Worm (Caenorhabditis elegans): ENCODE results near the gene F42A9.7.
A peak's percentile ranks its signal among the peaks of the same experiment; 100 is the strongest.

Gene F42A9.7

DNA sequence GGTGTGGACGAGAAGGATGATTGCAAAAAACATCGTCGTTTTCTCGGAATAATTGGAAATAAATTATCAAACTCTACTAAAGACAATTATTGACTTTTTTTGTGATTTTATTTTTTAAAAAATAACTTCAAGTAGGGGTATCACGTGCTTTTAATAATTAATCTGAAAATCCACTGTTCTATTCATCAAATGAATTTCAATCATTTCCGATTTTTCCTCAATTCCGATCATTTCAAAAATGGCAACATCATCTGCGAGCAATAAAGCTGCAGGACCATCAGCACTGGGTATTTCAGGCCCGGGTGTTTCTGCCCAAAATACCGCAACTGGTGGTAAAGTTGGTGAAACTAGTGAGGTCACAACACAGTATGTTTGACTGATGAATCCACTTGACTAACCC is at the start of gene F42A9.7, which contains the start of gene F42A9.3:
F42A9.7 (minus strand) TSS at position 101 of the 400 bp plus-strand sequence.
F42A9.3 (plus strand) TSS at position 214 of the 400 bp plus-strand sequence.
- no peak for TF ChIP-seq him-1 (tag; optimal IDR thresholded peaks at IDR 0.05)
- TF ChIP-seq dao-5 (tag; optimal IDR thresholded peaks at IDR 0.05): no peak
- TF ChIP-seq W03F9.2 (tag; optimal IDR thresholded peaks at IDR 0.05): no peak

- TF ChIP-seq W03F9.2 (tag; optimal IDR thresholded peaks at IDR 0.05) (no peak), dao-5 (tag; optimal IDR thresholded peaks at IDR 0.05) (no peak), him-1 (tag; optimal IDR thresholded peaks at IDR 0.05) (no peak)
Observed at ce11 chrIV:8665778-8666177, 48.8 kb upstream of the F42A9.7 start.

ce11 chrIV:8658122-8658521 is 41.2 kb upstream of the F42A9.7 start, which contains the start of gene C49C8.6:
Gene C49C8.6, minus strand, starts transcription at chrIV:8658222.
- TF ChIP-seq dao-5 (tag; optimal IDR thresholded peaks at IDR 0.05): no peak
- no peak for TF ChIP-seq W03F9.2 (tag; optimal IDR thresholded peaks at IDR 0.05)
- no peak for TF ChIP-seq him-1 (tag; optimal IDR thresholded peaks at IDR 0.05)

ce11 chrIV:8654115-8654628 is 37.2 kb upstream of the F42A9.7 start, which contains the start of gene C49C8.1:
Gene C49C8.1, plus strand, starts transcription at chrIV:8654578.
- no peak for TF ChIP-seq dao-5 (tag; optimal IDR thresholded peaks at IDR 0.05)
- TF ChIP-seq him-1 (tag; optimal IDR thresholded peaks at IDR 0.05): no peak
- TF ChIP-seq W03F9.2 (tag; optimal IDR thresholded peaks at IDR 0.05): no peak

- no peak for TF ChIP-seq dao-5 (tag; optimal IDR thresholded peaks at IDR 0.05)
- no peak for TF ChIP-seq W03F9.2 (tag; optimal IDR thresholded peaks at IDR 0.05)
- TF ChIP-seq him-1 (tag; optimal IDR thresholded peaks at IDR 0.05): no peak
Observed at ce11 chrIV:8653592-8653991, 36.6 kb upstream of the F42A9.7 start, which contains the start of gene C49C8.5. Gene C49C8.5, minus strand, starts transcription at chrIV:8653664.

DNA sequence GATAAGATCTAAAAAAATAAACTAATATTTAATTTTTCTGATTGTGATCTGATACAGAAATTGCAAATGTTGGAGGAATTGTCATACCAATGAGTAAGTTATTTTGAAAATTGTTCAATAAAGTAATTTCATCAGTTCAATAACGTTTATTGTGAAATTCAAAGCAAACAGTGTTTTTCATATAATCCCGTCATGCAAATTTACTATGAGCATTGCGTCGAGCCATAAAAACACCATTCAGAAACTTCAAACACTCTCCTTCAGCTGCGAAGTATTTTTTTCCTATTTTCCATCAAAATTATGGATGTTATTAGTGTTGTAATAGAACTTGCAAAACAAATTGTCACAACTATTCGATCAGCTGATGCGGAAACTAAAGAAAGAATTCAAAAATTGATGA is 34.9 kb upstream of the F42A9.7 start, which contains the start of gene C49C8.8:
C49C8.8 (plus strand) TSS at position 301 of the 400 bp plus-strand sequence.
- TF ChIP-seq W03F9.2 (tag; optimal IDR thresholded peaks at IDR 0.05): no peak
- TF ChIP-seq dao-5 (tag; optimal IDR thresholded peaks at IDR 0.05): no peak
- no peak for TF ChIP-seq him-1 (tag; optimal IDR thresholded peaks at IDR 0.05)

ce11 chrIV:8650696-8651095 is 33.7 kb upstream of the F42A9.7 start, which contains the start of gene C49C8.2:
Gene C49C8.2, plus strand, starts transcription at chrIV:8651088.
- TF ChIP-seq W03F9.2 (tag; optimal IDR thresholded peaks at IDR 0.05): no peak
- TF ChIP-seq him-1 (tag; optimal IDR thresholded peaks at IDR 0.05): no peak
- no peak for TF ChIP-seq dao-5 (tag; optimal IDR thresholded peaks at IDR 0.05)

ce11 chrIV:8648502-8648901 is 31.6 kb upstream of the F42A9.7 start, which contains the start of gene cyp-33E1:
Gene cyp-33E1, minus strand, starts transcription at chrIV:8648602.
- TF ChIP-seq dao-5 (tag; optimal IDR thresholded peaks at IDR 0.05): no peak
- TF ChIP-seq W03F9.2 (tag; optimal IDR thresholded peaks at IDR 0.05): no peak
- no peak for TF ChIP-seq him-1 (tag; optimal IDR thresholded peaks at IDR 0.05)

- TF ChIP-seq W03F9.2 (tag; optimal IDR thresholded peaks at IDR 0.05) (no peak), him-1 (tag; optimal IDR thresholded peaks at IDR 0.05) (no peak), dao-5 (tag; optimal IDR thresholded peaks at IDR 0.05) (no peak)
Observed at ce11 chrIV:8644432-8644831, 27.5 kb upstream of the F42A9.7 start, which contains the start of gene C49C8.3. Gene C49C8.3, plus strand, starts transcription at chrIV:8644732.

DNA sequence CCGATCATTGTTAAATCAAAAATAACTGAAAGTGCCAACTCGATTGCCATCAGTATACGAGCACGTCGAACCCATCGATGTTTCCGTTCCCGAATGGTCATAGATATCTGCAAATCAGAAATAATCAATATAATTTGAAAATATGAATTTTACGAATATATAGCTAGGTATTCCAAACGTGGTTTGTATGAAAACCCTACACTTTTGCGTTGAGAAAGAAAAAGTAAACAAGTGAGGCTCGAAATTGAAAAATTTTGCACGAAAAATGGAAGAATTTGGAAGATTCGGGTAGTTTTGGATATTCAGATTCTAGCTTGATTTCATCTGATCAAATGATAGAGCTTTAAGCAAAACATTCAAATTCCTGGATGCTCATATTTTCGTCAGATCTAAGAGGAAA is 21.8 kb upstream of the F42A9.7 start, which contains the start of gene F42A9.9:
F42A9.9 (minus strand) TSS at position 101 of the 400 bp plus-strand sequence.
- TF ChIP-seq W03F9.2 (tag; optimal IDR thresholded peaks at IDR 0.05): no peak
- TF ChIP-seq dao-5 (tag; optimal IDR thresholded peaks at IDR 0.05): no peak
- no peak for TF ChIP-seq him-1 (tag; optimal IDR thresholded peaks at IDR 0.05)

- TF ChIP-seq him-1 (tag; optimal IDR thresholded peaks at IDR 0.05) (no peak), dao-5 (tag; optimal IDR thresholded peaks at IDR 0.05) (no peak), W03F9.2 (tag; optimal IDR thresholded peaks at IDR 0.05) (no peak)
Observed at ce11 chrIV:8631033-8631432, 14.1 kb upstream of the F42A9.7 start, which contains the start of gene dgk-4. Gene dgk-4, plus strand, starts transcription at chrIV:8631333.

DNA sequence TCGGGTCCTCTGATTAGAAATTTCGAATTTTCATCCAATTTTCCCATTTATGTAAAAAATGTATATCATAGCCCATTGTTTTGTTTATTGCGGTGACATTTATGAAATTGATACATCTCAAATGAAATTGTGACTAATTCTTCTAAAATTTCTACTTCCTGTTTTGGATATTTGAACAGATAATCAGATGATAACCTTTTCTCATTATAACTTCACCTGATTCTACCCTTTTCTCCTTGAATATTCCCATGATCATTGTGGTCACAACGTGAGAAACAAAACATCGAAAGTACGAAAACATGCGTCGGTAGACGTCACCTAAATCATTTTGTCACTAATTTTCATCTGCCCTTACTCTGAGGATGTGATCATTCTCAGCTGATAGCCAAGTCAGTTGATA is 13.3 kb upstream of the F42A9.7 start:
- TF ChIP-seq him-1 (tag; optimal IDR thresholded peaks at IDR 0.05): no peak
- TF ChIP-seq dao-5 (tag; optimal IDR thresholded peaks at IDR 0.05): no peak
- TF ChIP-seq W03F9.2 (tag; optimal IDR thresholded peaks at IDR 0.05): no peak

- TF ChIP-seq him-1 (tag; optimal IDR thresholded peaks at IDR 0.05): peak; percentile 67
- TF ChIP-seq dao-5 (tag; optimal IDR thresholded peaks at IDR 0.05): no peak
- no peak for TF ChIP-seq W03F9.2 (tag; optimal IDR thresholded peaks at IDR 0.05)
Observed at ce11 chrIV:8629609-8630052, 12.7 kb upstream of the F42A9.7 start.

DNA sequence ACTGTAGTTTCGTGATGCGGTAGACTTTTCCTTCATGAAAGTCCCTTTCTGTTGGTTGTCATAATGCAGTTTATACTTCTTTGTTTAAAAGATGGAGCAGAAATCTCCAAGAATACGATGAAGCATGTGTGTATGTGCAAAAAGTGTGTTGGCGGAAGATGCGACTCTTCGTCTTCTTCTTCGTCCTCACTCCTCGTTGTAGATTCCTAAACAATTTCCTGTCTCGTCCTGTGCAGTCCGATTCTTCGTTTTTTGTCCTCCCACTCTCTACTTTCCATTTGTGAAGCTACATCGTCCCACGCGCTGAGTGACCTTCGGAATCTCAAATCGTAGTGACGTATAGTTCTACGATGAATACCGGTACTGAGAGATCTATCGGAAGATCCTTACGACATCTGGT is 11.3 kb upstream of the F42A9.7 start:
- TF ChIP-seq W03F9.2 (tag; optimal IDR thresholded peaks at IDR 0.05) (no peak), him-1 (tag; optimal IDR thresholded peaks at IDR 0.05) (no peak), dao-5 (tag; optimal IDR thresholded peaks at IDR 0.05) (no peak)
